Worm (Caenorhabditis elegans) whole organism, midembryonic: ENCODE data around the gene unc-18.

Experiments used
- T22C8.4 ChIP-seq: fragments of 200-800 bp; sonication (Bioruptor generic); IDR thresholded peaks from 2 replicates; pipeline ENCODE4 v1.3.6; 2022; ENCODE audit warnings: missing genetic modification characterization, missing compliant biosample characterization
- cog-1 ChIP-seq: sonication (generic microtip); optimal IDR thresholded peaks from 2 replicates; lab custom pipeline; 2016; ENCODE audit warnings: missing genetic modification characterization, missing compliant biosample characterization
- flt-1 ChIP-seq: fragments of 200-800 bp; sonication (Bioruptor generic); IDR thresholded peaks from 2 replicates; pipeline ENCODE4 v1.3.6; 2022; ENCODE audit warnings: missing genetic modification characterization, missing compliant biosample characterization
- med-1 ChIP-seq: sonication (generic microtip); optimal IDR thresholded peaks from 2 replicates; lab custom pipeline; 2017; ENCODE audit warnings: missing genetic modification characterization, mild to moderate bottlenecking, missing compliant biosample characterization, antibody characterized with exemption, missing genetic modification reagents; ENCODE audit not compliant: insufficient read depth
- tab-1 ChIP-seq: fragments of 200-800 bp; sonication (Bioruptor generic); IDR thresholded peaks from 2 replicates; pipeline ENCODE4 v1.3.6; 2022; ENCODE audit warnings: missing genetic modification characterization, missing compliant biosample characterization
- ztf-23 ChIP-seq: fragments of 200-800 bp; sonication (Bioruptor generic); IDR thresholded peaks from 2 replicates; pipeline ENCODE4 v1.3.6; 2022; ENCODE audit warnings: missing genetic modification reagents, missing genetic modification characterization, missing compliant biosample characterization
- ztf-29 ChIP-seq: fragments of 200-800 bp; sonication (Bioruptor generic); IDR thresholded peaks from 2 replicates; pipeline ENCODE4 v1.3.6; 2022; ENCODE audit warnings: missing genetic modification reagents, missing genetic modification characterization, missing compliant biosample characterization

- TF ChIP-seq flt-1 (GFP tag; lab: Robert Waterston, UW), result no peak
- TF ChIP-seq med-1 (GFP tag; lab: Kevin White, UChicago), result no peak
- TF ChIP-seq ztf-29, result no peak
- TF ChIP-seq ztf-23 (GFP tag; lab: Robert Waterston, UW), result no peak
- TF ChIP-seq cog-1, result no peak
- no peak for TF ChIP-seq tab-1 (GFP tag; lab: Robert Waterston, UW)
- TF ChIP-seq T22C8.4 (GFP tag; lab: Robert Waterston, UW), result no peak
These were observed 27.2 kb upstream of the unc-18 start for ce11 chrX:7655469-7656003.
